Fruit fly (Drosophila melanogaster): ENCODE measurements around the gene CG3288.
A peak's percentile ranks its signal among the peaks of the same experiment; 100 is the strongest.

dm6 chr3L:20800208-20800607 lies 35.8 kb upstream of the CG3288 start, which contains the start of gene Spc105R:
- TF ChIP-seq peb (GFP tag; IDR thresholded peaks at IDR 0.05) = no peak
- no peak for TF ChIP-seq CG13624 (GFP tag; optimal IDR thresholded peaks at IDR 0.05)
- TF ChIP-seq zf30C (GFP tag; optimal IDR thresholded peaks at IDR 0.05) = no peak
- TF ChIP-seq corto (GFP tag; optimal IDR thresholded peaks at IDR 0.05) = no peak
- TF ChIP-seq knrl (GFP tag; IDR thresholded peaks at IDR 0.05; ENCODE audit: partially characterized antibody) = 0 out of 3 replicates have a peak, but pooled peaks have one; percentile 12
- no peak for TF ChIP-seq ro (GFP tag; IDR thresholded peaks at IDR 0.05)
- no peak for TF ChIP-seq Hmr (GFP tag; optimal IDR thresholded peaks at IDR 0.05)
- no peak for TF ChIP-seq CG18764 (GFP tag; optimal IDR thresholded peaks at IDR 0.05)
- TF ChIP-seq her (GFP tag; optimal IDR thresholded peaks at IDR 0.05) = no peak
- no peak for TF ChIP-seq HHEX (GFP tag; optimal IDR thresholded peaks at IDR 0.05)
- TF ChIP-seq jigr1 (GFP tag; IDR thresholded peaks at IDR 0.05) = no peak
- no peak for TF ChIP-seq Oli (tag; optimal IDR thresholded peaks at IDR 0.05)
